Fruit fly (Drosophila melanogaster) whole organism, embryonic: ENCODE results near the gene CG3625.

Source experiments
- B-H2 ChIP-seq: fragments of 200-800 bp; sonication (Bioruptor generic); optimal IDR thresholded peaks from 2 replicates; lab custom pipeline; 2018; ENCODE audit warnings: missing biosample characterization, mild to moderate bottlenecking, missing genetic modification characterization
- BtbVII ChIP-seq: fragments of 200-800 bp; sonication (Bioruptor generic); optimal IDR thresholded peaks from 3 replicates; lab custom pipeline; 2017; ENCODE audit warnings: missing biosample characterization, mild to moderate bottlenecking, missing genetic modification characterization
- CG11247 ChIP-seq: fragments of 200-800 bp; sonication (Bioruptor generic); IDR thresholded peaks from 2 replicates; pipeline ENCODE4 v1.3.6; 2022; ENCODE audit warnings: missing biosample characterization, missing genetic modification characterization
- CG12155 ChIP-seq: fragments of 200-800 bp; sonication (Bioruptor generic); optimal IDR thresholded peaks from 3 replicates; lab custom pipeline; 2016; ENCODE audit warnings: missing biosample characterization, missing genetic modification characterization
- CG15011 ChIP-seq: fragments of 200-800 bp; sonication (Bioruptor generic); optimal IDR thresholded peaks from 3 replicates; lab custom pipeline; 2018; ENCODE audit warnings: missing biosample characterization, mild to moderate bottlenecking, missing genetic modification characterization
- CG18764 ChIP-seq: fragments of 200-800 bp; sonication (Bioruptor generic); optimal IDR thresholded peaks from 3 replicates; lab custom pipeline; 2016; ENCODE audit warnings: missing biosample characterization, missing genetic modification characterization
- CG2116 ChIP-seq: fragments of 200-800 bp; sonication (Bioruptor generic); optimal IDR thresholded peaks from 3 replicates; lab custom pipeline; 2018; ENCODE audit warnings: missing biosample characterization, mild to moderate bottlenecking, missing genetic modification characterization
- CG30020 ChIP-seq: fragments of 200-800 bp; optimal IDR thresholded peaks from 2 replicates; lab custom pipeline; 2019; ENCODE audit warnings: missing biosample characterization, mild to moderate bottlenecking, missing genetic modification characterization, moderate library complexity
- CG31224 ChIP-seq: fragments of 200-800 bp; sonication (Bioruptor generic); IDR thresholded peaks from 2 replicates; pipeline ENCODE4 v1.3.6; 2022; ENCODE audit warnings: missing biosample characterization, missing genetic modification characterization
- CG31441 ChIP-seq: fragments of 200-800 bp; sonication (Bioruptor generic); IDR thresholded peaks from 2 replicates; pipeline ENCODE4 v1.3.6; 2022; ENCODE audit warnings: missing biosample characterization, missing genetic modification characterization
- CG34224 ChIP-seq: fragments of 200-800 bp; sonication (Bioruptor generic); IDR thresholded peaks from 3 replicates; pipeline ENCODE4 v1.3.6; 2022; ENCODE audit warnings: missing biosample characterization, missing genetic modification characterization; ENCODE audit not compliant: partially characterized antibody
- CG4730 ChIP-seq: fragments of 200-800 bp; sonication (Bioruptor generic); IDR thresholded peaks from 2 replicates; pipeline ENCODE4 v1.3.6; 2022; ENCODE audit warnings: missing biosample characterization, missing genetic modification characterization
- CG6813 ChIP-seq: fragments of 200-800 bp; sonication (Bioruptor generic); optimal IDR thresholded peaks from 2 replicates; lab custom pipeline; 2017; ENCODE audit warnings: missing biosample characterization, missing genetic modification characterization, mild to moderate bottlenecking, moderate library complexity, missing genetic modification reagents
- CG7271 ChIP-seq: fragments of 200-800 bp; sonication (Bioruptor generic); optimal IDR thresholded peaks from 2 replicates; lab custom pipeline; 2018; ENCODE audit warnings: missing biosample characterization, mild to moderate bottlenecking, missing genetic modification characterization, moderate library complexity
- CG8089 ChIP-seq: fragments of 200-800 bp; sonication (Bioruptor generic); optimal IDR thresholded peaks from 3 replicates; lab custom pipeline; 2016; ENCODE audit warnings: missing biosample characterization, missing genetic modification characterization
- CG8359 ChIP-seq: fragments of 200-800 bp; sonication (Bioruptor generic); optimal IDR thresholded peaks from 2 replicates; lab custom pipeline; 2017; ENCODE audit warnings: missing biosample characterization, mild to moderate bottlenecking, missing genetic modification characterization, borderline replicate concordance
- CG9727 ChIP-seq: fragments of 200-800 bp; sonication (Bioruptor generic); optimal IDR thresholded peaks from 3 replicates; lab custom pipeline; 2017; ENCODE audit warnings: missing biosample characterization, mild to moderate bottlenecking, missing genetic modification characterization
- Fer3 ChIP-seq: fragments of 200-800 bp; sonication (Bioruptor generic); optimal IDR thresholded peaks from 2 replicates; lab custom pipeline; 2018; ENCODE audit warnings: missing biosample characterization, mild to moderate bottlenecking, missing genetic modification characterization, moderate library complexity
- Hand ChIP-seq: fragments of 200-800 bp; sonication (Bioruptor generic); optimal IDR thresholded peaks from 2 replicates; lab custom pipeline; 2017; ENCODE audit warnings: mild to moderate bottlenecking, missing biosample characterization, missing genetic modification reagents, missing genetic modification characterization
- MBD-R2 ChIP-seq: fragments of 200-800 bp; sonication (Bioruptor generic); IDR thresholded peaks from 2 replicates; pipeline ENCODE4 v1.3.6; 2022; ENCODE audit warnings: missing biosample characterization, missing genetic modification characterization
- Mrtf ChIP-seq: fragments of 200-800 bp; sonication (Bioruptor generic); IDR thresholded peaks from 3 replicates; pipeline ENCODE4 v1.3.6; 2022; ENCODE audit warnings: missing biosample characterization, missing genetic modification characterization
- NFAT ChIP-seq: fragments of 200-800 bp; sonication (Bioruptor generic); IDR thresholded peaks from 2 replicates; pipeline ENCODE4 v1.3.6; 2022; ENCODE audit warnings: missing biosample characterization, missing genetic modification characterization
- Nf-YA ChIP-seq: fragments of 200-800 bp; sonication (Bioruptor generic); IDR thresholded peaks from 2 replicates; pipeline ENCODE4 v1.3.6; 2022; ENCODE audit warnings: missing biosample characterization, missing genetic modification characterization
- NfI ChIP-seq: fragments of 200-800 bp; sonication (Bioruptor generic); optimal IDR thresholded peaks from 3 replicates; lab custom pipeline; 2018; ENCODE audit warnings: missing biosample characterization, mild to moderate bottlenecking, missing genetic modification characterization, moderate library complexity
- Opbp ChIP-seq: fragments of 200-800 bp; sonication (Bioruptor generic); IDR thresholded peaks from 3 replicates; pipeline ENCODE4 v1.3.6; 2022; ENCODE audit warnings: missing biosample characterization, missing genetic modification characterization; ENCODE audit not compliant: partially characterized antibody
- Scr ChIP-seq: fragments of 200-800 bp; sonication (Bioruptor generic); IDR thresholded peaks from 2 replicates; pipeline ENCODE4 v1.3.6; 2022; ENCODE audit warnings: missing biosample characterization, missing genetic modification characterization; ENCODE audit not compliant: partially characterized antibody
- TFAM ChIP-seq: fragments of 200-800 bp; sonication (Bioruptor generic); optimal IDR thresholded peaks from 2 replicates; lab custom pipeline; 2017; ENCODE audit warnings: missing biosample characterization, missing genetic modification characterization, inconsistent platforms
- Trl ChIP-seq, 3 experiments: fragments of >200 bp in 2 of 3; fragments of 200-800 bp in 1 of 3; sonication (Bioruptor generic) in 1 of 3; optimal IDR thresholded peaks; 2 replicates in 1 of 3; 3 replicates in 2 of 3; lab custom pipeline; 2016 to 2017; ENCODE audit warnings: missing biosample characterization in 1 of 3, missing genetic modification characterization in 1 of 3
- abd-A ChIP-seq: fragments of 200-800 bp; sonication (Bioruptor generic); optimal IDR thresholded peaks from 3 replicates; lab custom pipeline; 2019; ENCODE audit warnings: missing biosample characterization, mild to moderate bottlenecking, missing genetic modification characterization, moderate library complexity
- bab2 ChIP-seq: fragments of 200-800 bp; sonication (Bioruptor generic); optimal IDR thresholded peaks from 2 replicates; lab custom pipeline; 2016; ENCODE audit warnings: missing biosample characterization, missing genetic modification characterization
- bbx ChIP-seq: fragments of 200-800 bp; sonication (Bioruptor generic); IDR thresholded peaks from 2 replicates; pipeline ENCODE4 v1.3.6; 2022; ENCODE audit warnings: missing biosample characterization, missing genetic modification characterization; ENCODE audit not compliant: partially characterized antibody
- cato ChIP-seq: fragments of 200-800 bp; sonication (Bioruptor generic); optimal IDR thresholded peaks from 2 replicates; lab custom pipeline; 2016; ENCODE audit warnings: missing biosample characterization, missing genetic modification characterization, borderline replicate concordance
- crol ChIP-seq: fragments of 200-800 bp; sonication (Bioruptor generic); IDR thresholded peaks from 2 replicates; pipeline ENCODE4 v1.3.6; 2022; ENCODE audit warnings: missing biosample characterization, missing genetic modification characterization
- dm ChIP-seq: fragments of 200-800 bp; sonication (Bioruptor generic); optimal IDR thresholded peaks from 3 replicates; lab custom pipeline; 2016; ENCODE audit warnings: missing biosample characterization, missing genetic modification characterization
- ewg ChIP-seq: fragments of 200-800 bp; sonication (Bioruptor generic); optimal IDR thresholded peaks from 3 replicates; lab custom pipeline; 2017; ENCODE audit warnings: mild to moderate bottlenecking, missing biosample characterization, missing genetic modification reagents, missing genetic modification characterization
- h ChIP-seq: fragments of >200 bp; optimal IDR thresholded peaks from 2 replicates; lab custom pipeline; 2017
- jigr1 ChIP-seq: fragments of 200-800 bp; sonication (Bioruptor generic); IDR thresholded peaks from 3 replicates; pipeline ENCODE4 v1.3.6; 2022; ENCODE audit warnings: missing biosample characterization, missing genetic modification characterization
- jing ChIP-seq: fragments of 200-800 bp; sonication (Bioruptor generic); optimal IDR thresholded peaks from 2 replicates; lab custom pipeline; 2018; ENCODE audit warnings: missing biosample characterization, mild to moderate bottlenecking, missing genetic modification characterization
- lbe ChIP-seq: fragments of 200-800 bp; sonication (Bioruptor generic); optimal IDR thresholded peaks from 2 replicates; lab custom pipeline; 2016; ENCODE audit warnings: missing biosample characterization, mild to moderate bottlenecking, missing genetic modification characterization
- mam ChIP-seq: fragments of 200-800 bp; sonication (Bioruptor generic); optimal IDR thresholded peaks from 3 replicates; lab custom pipeline; 2016; ENCODE audit warnings: missing biosample characterization, missing genetic modification characterization
- pan ChIP-seq, 4 experiments: fragments of >200 bp in 3 of 4; fragments of 200-800 bp in 1 of 4; sonication (Bioruptor generic) in 1 of 4; optimal IDR thresholded peaks in 3 of 4; IDR thresholded peaks in 1 of 4; 2 replicates each; pipeline versions ENCODE4 v1.3.6 to Lab custom; 2017 to 2022; ENCODE audit warnings: missing biosample characterization in 2 of 4, missing genetic modification characterization in 2 of 4, mixed read lengths in 1 of 4
- pzg ChIP-seq: fragments of 200-800 bp; sonication (Bioruptor generic); optimal IDR thresholded peaks from 3 replicates; lab custom pipeline; 2018; ENCODE audit warnings: missing biosample characterization, mild to moderate bottlenecking, missing genetic modification characterization, moderate library complexity
- sens ChIP-seq: fragments of 200-800 bp; sonication (Bioruptor generic); peaks from one replicate; lab custom pipeline; 2016; ENCODE audit warnings: missing biosample characterization, missing genetic modification characterization
- slbo ChIP-seq: fragments of 200-800 bp; sonication (Bioruptor generic); IDR thresholded peaks from 2 replicates; pipeline ENCODE4 v1.3.6; 2022; ENCODE audit warnings: missing biosample characterization, missing genetic modification characterization
- sob ChIP-seq: fragments of 200-800 bp; sonication (Bioruptor generic); IDR thresholded peaks from 2 replicates; pipeline ENCODE4 v1.3.6; 2022; ENCODE audit warnings: missing biosample characterization, missing genetic modification characterization
- sqz ChIP-seq: fragments of 200-800 bp; sonication (Bioruptor generic); optimal IDR thresholded peaks from 3 replicates; lab custom pipeline; 2018; ENCODE audit warnings: missing biosample characterization, mild to moderate bottlenecking, missing genetic modification characterization
- tgo ChIP-seq: fragments of 200-800 bp; sonication (Bioruptor generic); IDR thresholded peaks from 3 replicates; pipeline ENCODE4 v1.3.6; 2022; ENCODE audit warnings: missing biosample characterization, missing genetic modification characterization
- tin ChIP-seq: fragments of 200-800 bp; sonication (Bioruptor generic); optimal IDR thresholded peaks from 3 replicates; lab custom pipeline; 2016; ENCODE audit warnings: missing biosample characterization, missing genetic modification characterization
- trh ChIP-seq: fragments of 200-800 bp; sonication (Bioruptor generic); optimal IDR thresholded peaks from 2 replicates; lab custom pipeline; 2016; ENCODE audit warnings: missing biosample characterization, missing genetic modification characterization
- tx ChIP-seq: fragments of 200-800 bp; sonication (Bioruptor generic); optimal IDR thresholded peaks from 2 replicates; lab custom pipeline; 2016; ENCODE audit warnings: missing biosample characterization, missing genetic modification characterization
- vnd ChIP-seq: fragments of 200-800 bp; sonication (Bioruptor generic); IDR thresholded peaks from 3 replicates; pipeline ENCODE4 v1.3.6; 2022; ENCODE audit warnings: missing biosample characterization, missing genetic modification characterization; ENCODE audit not compliant: partially characterized antibody

Gene CG3625

DNA sequence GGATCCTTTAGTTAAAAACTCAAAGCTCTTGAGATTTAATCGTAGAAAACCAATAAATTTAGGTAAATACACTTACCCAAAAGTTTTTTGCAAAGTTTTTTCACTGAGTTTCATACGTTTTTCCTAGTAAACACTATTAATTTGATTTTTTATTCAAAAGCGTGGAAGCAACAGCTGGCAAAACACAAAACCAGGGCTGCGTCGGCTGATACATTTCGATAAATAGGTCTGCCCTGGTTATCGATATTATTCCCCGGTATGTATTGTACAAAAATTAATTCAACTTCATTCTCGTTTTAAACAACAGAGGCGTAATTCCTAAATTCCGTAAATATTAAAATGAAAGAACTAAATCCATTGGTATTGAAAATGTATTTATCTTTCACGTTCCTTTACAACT, 20.0 kb downstream of the CG3625 start, which contains the start of gene Dus1 (continued):
- TF ChIP-seq CG34224 (GFP tag; lab: Robert Waterston, UW) (peak; percentile 84), bbx (GFP tag; lab: Robert Waterston, UW) (peak; percentile 77), CG18764 (no peak), CG4730 (no peak), B-H2 (GFP tag; lab: Kevin White, UChicago) (peak; percentile 3), CG30020 (tag; lab: Kevin White, UChicago) (peak; percentile 20), CG7271 (tag; lab: Kevin White, UChicago) (peak; percentile 25), Scr (GFP tag; lab: Robert Waterston, UW) (peak; percentile 70), CG8359 (GFP tag; lab: Kevin White, UChicago) (no peak), cato (GFP tag; lab: Kevin White, UChicago) (no peak), Opbp (GFP tag; lab: Robert Waterston, UW) (peak; percentile 58; the same call in 2 of the 3 replicates), h (lab: Kevin White, UChicago) (no peak), NfI (GFP tag; lab: Kevin White, UChicago) (no peak), sens (GFP tag; lab: Kevin White, UChicago) (peak; percentile 38), ewg (GFP tag; lab: Kevin White, UChicago) (no peak), CG15011 (no peak), sob (GFP tag; lab: Robert Waterston, UW) (peak; percentile 20; the same call in 1 of the 2 replicates), mam (GFP tag; lab: Kevin White, UChicago) (no peak), tgo (no peak), lbe (GFP tag; lab: Kevin White, UChicago) (no peak), CG31224 (GFP tag; lab: Robert Waterston, UW) (no peak), CG11247 (GFP tag; lab: Robert Waterston, UW) (no peak), Nf-YA (GFP tag; lab: Robert Waterston, UW) (no peak), jigr1 (GFP tag; lab: Robert Waterston, UW) (no peak), BtbVII (GFP tag; lab: Kevin White, UChicago) (no peak), crol (no peak), pzg (peak; percentile 71), sqz (GFP tag; lab: Kevin White, UChicago) (no peak), Trl (optimal IDR thresholded peaks at IDR 0.05; lab: Kevin White, UChicago) (no peak), Trl (GFP tag; optimal IDR thresholded peaks at IDR 0.05; lab: Kevin White, UChicago) (no peak), CG2116 (GFP tag; lab: Kevin White, UChicago) (peak; percentile 92), tin (GFP tag; lab: Kevin White, UChicago) (no peak), slbo (GFP tag; lab: Robert Waterston, UW) (no peak), CG8089 (GFP tag; lab: Kevin White, UChicago) (no peak), dm (GFP tag; lab: Kevin White, UChicago) (peak; percentile 84), CG12155 (no peak), jing (GFP tag; lab: Kevin White, UChicago) (no peak), vnd (GFP tag; lab: Robert Waterston, UW) (peak; percentile 50; the same call in 2 of the 3 replicates), Fer3 (tag; lab: Kevin White, UChicago) (no peak), Hand (GFP tag; lab: Kevin White, UChicago) (no peak), pan (optimal IDR thresholded peaks at IDR 0.05; lab: Kevin White, UChicago) (no peak), pan (GFP tag; optimal IDR thresholded peaks at IDR 0.05 in 1 of 2, IDR thresholded peaks at IDR 0.05 in 1 of 2) (no peak), NFAT (no peak), bab2 (GFP tag; lab: Kevin White, UChicago) (no peak), CG9727 (GFP tag; lab: Kevin White, UChicago) (no peak), trh (no peak), Mrtf (GFP tag; lab: Robert Waterston, UW) (no peak), CG6813 (GFP tag; lab: Kevin White, UChicago) (no peak), MBD-R2 (GFP tag; lab: Robert Waterston, UW) (peak; percentile 97), tx (GFP tag; lab: Kevin White, UChicago) (no peak), CG31441 (GFP tag; lab: Robert Waterston, UW) (no peak), abd-A (tag; lab: Kevin White, UChicago) (no peak), TFAM (GFP tag; lab: Kevin White, UChicago) (no peak)
